Fruit fly (Drosophila melanogaster) Kc167 (cell line): ENCODE measurements around the gene CG10862.

Experiments used
- Myc ChIP-seq: fragments of >200 bp; optimal IDR thresholded peaks from 2 replicates; lab custom pipeline; 2017; ENCODE audit warnings: missing external identifiers
- Sin3A ChIP-seq: fragments of >200 bp; optimal IDR thresholded peaks from 2 replicates; lab custom pipeline; 2018; ENCODE audit warnings: missing external identifiers
- h ChIP-seq: fragments of >200 bp; optimal IDR thresholded peaks from 3 replicates; lab custom pipeline; 2018; ENCODE audit warnings: missing external identifiers
- insv ChIP-seq: fragments of >200 bp; optimal IDR thresholded peaks from 3 replicates; lab custom pipeline; 2018; ENCODE audit warnings: missing external identifiers
- psq ChIP-seq: fragments of >200 bp; optimal IDR thresholded peaks from 2 replicates; lab custom pipeline; 2017; ENCODE audit warnings: missing external identifiers
- ttk ChIP-seq: sonication (Bioruptor generic); optimal IDR thresholded peaks from 2 replicates; lab custom pipeline; 2017; ENCODE audit warnings: missing external identifiers

DNA sequence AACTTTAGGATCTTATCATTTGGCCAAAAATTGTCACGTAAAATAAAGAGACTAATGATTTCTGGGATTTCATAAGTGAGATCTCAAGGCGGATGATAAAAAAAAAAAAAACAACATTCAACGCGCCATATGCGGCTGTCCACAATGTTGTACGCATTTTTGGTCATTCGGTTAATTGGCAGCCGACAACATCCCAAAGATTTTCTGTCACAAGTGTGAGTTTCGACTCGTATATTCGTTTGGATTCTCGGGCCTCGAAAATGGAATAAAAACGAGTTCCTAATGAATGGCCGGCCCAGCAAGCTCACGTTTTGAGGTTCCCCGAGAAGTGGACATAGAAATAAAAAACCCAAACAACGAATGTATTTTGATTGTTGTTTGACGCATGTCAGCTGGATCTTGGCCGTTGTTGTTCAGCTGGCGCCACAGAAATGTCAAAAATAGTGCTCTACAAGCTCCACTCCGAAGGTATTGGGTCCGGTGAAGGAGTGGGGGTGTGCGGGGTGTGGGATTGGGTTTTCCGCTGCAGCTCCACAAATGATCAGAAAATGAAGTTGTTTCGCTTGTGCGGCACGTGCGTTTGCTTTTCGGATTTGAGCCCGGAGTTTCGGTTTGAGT, 18.0 kb upstream of the CG10862 start:
- TF ChIP-seq h (lab: Kevin White, UChicago) = no peak
- TF ChIP-seq Myc (lab: Kevin White, UChicago) = no peak
- no peak for TF ChIP-seq psq
- TF ChIP-seq insv (lab: Kevin White, UChicago) = no peak
- TF ChIP-seq ttk (lab: Kevin White, UChicago) = no peak
- no peak for TF ChIP-seq Sin3A (lab: Kevin White, UChicago)
